Worm (Caenorhabditis elegans) whole organism, L4/young adult: ENCODE data around the gene elpc-2.

Experiments
- W03F9.2 ChIP-seq: fragments of 150-350 bp; optimal IDR thresholded peaks from 2 replicates; lab custom pipeline; 2014; ENCODE audit warnings: missing biosample characterization, missing genetic modification characterization
- dao-5 ChIP-seq: sonication (generic microtip); optimal IDR thresholded peaks from 2 replicates; lab custom pipeline; 2016; ENCODE audit warnings: missing genotype, missing genetic modification characterization, moderate library complexity, missing compliant biosample characterization
- him-1 ChIP-seq: sonication (generic microtip); optimal IDR thresholded peaks from 2 replicates; lab custom pipeline; 2016; ENCODE audit warnings: missing genotype, missing genetic modification reagents, missing genetic modification characterization, missing compliant biosample characterization

DNA sequence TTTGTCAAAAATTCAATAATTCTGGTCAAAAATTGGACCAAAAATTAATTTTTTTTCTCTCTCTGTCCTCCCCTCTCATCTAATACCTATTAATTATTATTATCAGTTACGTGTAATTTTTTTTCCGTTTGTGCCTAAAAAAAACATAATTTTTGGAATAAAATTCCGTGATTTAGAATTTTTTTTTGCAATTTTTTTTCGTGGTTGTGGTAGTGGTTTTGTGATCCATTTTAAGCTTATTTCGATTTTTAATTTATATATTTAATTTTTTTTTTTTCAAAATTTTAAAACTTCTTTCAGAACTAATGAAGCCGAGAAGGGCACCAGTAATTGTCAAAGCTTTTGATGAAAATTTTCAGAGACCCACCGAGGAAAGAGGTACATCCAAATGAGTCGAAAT is 25.7 kb downstream of the elpc-2 start, which contains the start of gene sas-1:
- TF ChIP-seq him-1 (tag; lab: Kevin White, UChicago) (no peak), W03F9.2 (tag; lab: Kevin White, UChicago) (no peak), dao-5 (tag; lab: Kevin White, UChicago) (no peak)
